Fruit fly (Drosophila melanogaster) whole organism, pupa: ENCODE results near the gene Trim9.
A peak's percentile ranks its signal among the peaks of the same experiment; 100 is the strongest.

Experiments used
- CG10348 ChIP-seq: fragments of 200-800 bp; sonication (Bioruptor generic); IDR thresholded peaks from 2 replicates; pipeline ENCODE4 v1.3.6; 2022; ENCODE audit warnings: missing biosample characterization, missing genetic modification characterization
- CG12605 ChIP-seq: fragments of 200-800 bp; sonication (Bioruptor generic); IDR thresholded peaks from 2 replicates; pipeline ENCODE4 v1.3.6; 2022; ENCODE audit warnings: missing biosample characterization, missing genetic modification characterization
- CG13204 ChIP-seq: fragments of 200-800 bp; sonication (Bioruptor generic); optimal IDR thresholded peaks from 2 replicates; lab custom pipeline; 2018; ENCODE audit warnings: missing biosample characterization, mild to moderate bottlenecking, missing genetic modification characterization, moderate library complexity
- CG14655 ChIP-seq: fragments of 200-800 bp; sonication (Bioruptor generic); optimal IDR thresholded peaks from 3 replicates; lab custom pipeline; 2017; ENCODE audit warnings: mild to moderate bottlenecking, missing biosample characterization, missing genetic modification reagents, missing genetic modification characterization
- CG15710 ChIP-seq: fragments of 200-800 bp; sonication (Bioruptor generic); optimal IDR thresholded peaks from 2 replicates; lab custom pipeline; 2018; ENCODE audit warnings: missing biosample characterization, mild to moderate bottlenecking, missing genetic modification characterization, moderate library complexity
- CG17806 ChIP-seq: fragments of 200-800 bp; sonication (Bioruptor generic); optimal IDR thresholded peaks from 2 replicates; lab custom pipeline; 2018; ENCODE audit warnings: missing biosample characterization, mild to moderate bottlenecking, missing genetic modification characterization, moderate library complexity
- CG32121 ChIP-seq: fragments of 200-800 bp; sonication (Bioruptor generic); IDR thresholded peaks from 2 replicates; pipeline ENCODE4 v1.3.6; 2022; ENCODE audit warnings: missing biosample characterization, missing genetic modification characterization
- CG34367 ChIP-seq: fragments of 200-800 bp; sonication (Bioruptor generic); optimal IDR thresholded peaks from 2 replicates; lab custom pipeline; 2018; ENCODE audit warnings: missing biosample characterization, mild to moderate bottlenecking, missing genetic modification characterization
- CG4496 ChIP-seq: fragments of 200-800 bp; sonication (Bioruptor generic); IDR thresholded peaks from 3 replicates; pipeline ENCODE4 v1.3.6; 2022; ENCODE audit warnings: missing biosample characterization, missing genetic modification characterization
- CG8159 ChIP-seq: fragments of 200-800 bp; sonication (Bioruptor generic); optimal IDR thresholded peaks from 3 replicates; lab custom pipeline; 2018; ENCODE audit warnings: missing biosample characterization, mild to moderate bottlenecking, missing genetic modification characterization, moderate library complexity
- CG8301 ChIP-seq: fragments of 200-800 bp; sonication (Bioruptor generic); optimal IDR thresholded peaks from 2 replicates; lab custom pipeline; 2018; ENCODE audit warnings: missing biosample characterization, mild to moderate bottlenecking, missing genetic modification characterization
- CG9948 ChIP-seq: fragments of 200-800 bp; sonication (Bioruptor generic); optimal IDR thresholded peaks from 2 replicates; lab custom pipeline; 2018; ENCODE audit warnings: missing biosample characterization, mild to moderate bottlenecking, missing genetic modification characterization, moderate library complexity
- D1 ChIP-seq: fragments of 200-800 bp; sonication (Bioruptor generic); optimal IDR thresholded peaks from 2 replicates; lab custom pipeline; 2018; ENCODE audit warnings: missing biosample characterization, mild to moderate bottlenecking, missing genetic modification characterization, moderate library complexity
- EcR ChIP-seq: fragments of 200-800 bp; sonication (Bioruptor generic); optimal IDR thresholded peaks from 3 replicates; lab custom pipeline; 2019; ENCODE audit warnings: missing biosample characterization, missing genetic modification characterization, mild to moderate bottlenecking, moderate library complexity, missing genetic modification reagents
- Ets98B ChIP-seq: fragments of 200-800 bp; sonication (Bioruptor generic); IDR thresholded peaks from 2 replicates; pipeline ENCODE4 v1.3.6; 2022; ENCODE audit warnings: missing biosample characterization, missing genetic modification characterization
- Pif1A ChIP-seq: fragments of 200-800 bp; sonication (Bioruptor generic); optimal IDR thresholded peaks from 3 replicates; lab custom pipeline; 2016; ENCODE audit warnings: missing biosample characterization, missing genetic modification characterization
- Pif1B ChIP-seq: fragments of 200-800 bp; sonication (Bioruptor generic); optimal IDR thresholded peaks from 3 replicates; lab custom pipeline; 2016; ENCODE audit warnings: missing biosample characterization, missing genetic modification characterization
- Snoo ChIP-seq: fragments of 200-800 bp; sonication (Bioruptor generic); optimal IDR thresholded peaks from 3 replicates; lab custom pipeline; 2017; ENCODE audit warnings: missing biosample characterization, mild to moderate bottlenecking, missing genetic modification characterization, inconsistent platforms
- fd96Ca ChIP-seq: fragments of 200-800 bp; sonication (Bioruptor generic); IDR thresholded peaks from 3 replicates; pipeline ENCODE4 v1.3.6; 2022; ENCODE audit warnings: missing biosample characterization, missing genetic modification characterization
- gl ChIP-seq: fragments of 200-800 bp; sonication (Bioruptor generic); optimal IDR thresholded peaks from 2 replicates; lab custom pipeline; 2018; ENCODE audit warnings: missing biosample characterization, mild to moderate bottlenecking, missing genetic modification characterization
- rn ChIP-seq: fragments of 200-800 bp; sonication (Bioruptor generic); IDR thresholded peaks from 2 replicates; pipeline ENCODE4 v1.3.6; 2022; ENCODE audit warnings: missing biosample characterization, missing genetic modification characterization

Gene Trim9

DNA sequence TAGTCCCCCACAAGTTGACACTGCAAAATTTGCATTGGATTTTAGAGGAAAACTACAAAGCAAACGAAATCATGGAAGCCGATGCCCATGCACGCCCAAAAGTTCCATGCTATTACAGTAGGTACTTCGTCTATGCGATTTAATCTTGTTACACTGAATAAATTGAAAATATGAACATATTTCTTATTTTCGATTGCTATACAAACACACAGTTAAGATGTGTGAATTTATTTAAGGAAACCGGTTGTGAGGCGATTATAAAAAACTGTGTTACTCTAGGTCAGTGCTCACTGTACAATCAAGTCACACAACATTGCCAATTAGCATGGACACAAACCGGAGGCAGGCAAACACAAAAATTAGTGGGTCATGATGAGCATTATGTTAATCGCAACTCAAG, 120.9 kb downstream of the Trim9 start:
- TF ChIP-seq CG10348 (GFP tag; lab: Robert Waterston, UW) (no peak), CG8301 (tag; lab: Kevin White, UChicago) (peak; percentile 75), CG32121 (GFP tag; lab: Robert Waterston, UW) (peak; percentile 86), rn (peak; percentile 64), CG8159 (peak; percentile 69), EcR (GFP tag; lab: Kevin White, UChicago) (no peak), Snoo (peak; percentile 37), Pif1B (GFP tag; lab: Kevin White, UChicago) (peak; percentile 75), D1 (tag; lab: Kevin White, UChicago) (no peak), Ets98B (GFP tag; lab: Robert Waterston, UW) (peak; percentile 90), CG9948 (peak; percentile 68), Pif1A (GFP tag; lab: Kevin White, UChicago) (peak; percentile 80), CG13204 (GFP tag; lab: Kevin White, UChicago) (no peak), CG15710 (tag; lab: Kevin White, UChicago) (peak; percentile 68), CG12605 (peak; percentile 82), gl (tag; lab: Kevin White, UChicago) (peak; percentile 25), CG14655 (GFP tag; lab: Kevin White, UChicago) (peak; percentile 75), CG17806 (tag; lab: Kevin White, UChicago) (peak; percentile 73), CG4496 (GFP tag; lab: Robert Waterston, UW) (peak; percentile 86; the same call in 2 of the 3 replicates), fd96Ca (GFP tag; lab: Robert Waterston, UW) (peak; percentile 82; the same call in 2 of the 3 replicates), CG34367 (tag; lab: Kevin White, UChicago) (peak; percentile 62)

DNA sequence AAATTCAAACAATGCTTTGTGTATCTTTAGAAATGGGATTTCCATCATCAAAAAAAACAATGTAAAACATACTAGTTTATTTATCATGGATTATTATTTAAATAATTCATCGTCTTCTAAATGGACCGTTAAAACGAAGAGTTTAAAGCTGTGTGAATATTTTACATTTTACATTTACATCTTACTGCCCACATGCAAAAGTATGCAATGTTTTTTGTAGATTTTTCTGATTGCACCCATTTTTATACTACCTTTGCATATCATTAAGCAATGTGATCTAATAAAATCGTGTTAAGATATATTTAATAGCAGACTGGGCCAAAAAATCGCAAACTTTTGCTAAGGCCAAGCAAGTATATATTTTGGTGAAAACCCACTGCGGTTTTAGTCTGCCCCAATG, 126.8 kb downstream of the Trim9 start:
- TF ChIP-seq Ets98B (GFP tag; lab: Robert Waterston, UW) (no peak), CG32121 (GFP tag; lab: Robert Waterston, UW) (no peak), D1 (tag; lab: Kevin White, UChicago) (peak; percentile 49)

- TF ChIP-seq CG10348 (GFP tag; lab: Robert Waterston, UW) (no peak), CG13204 (GFP tag; lab: Kevin White, UChicago) (no peak), CG8159 (peak; percentile 69), rn (no peak), fd96Ca (GFP tag; lab: Robert Waterston, UW) (no peak), CG8301 (tag; lab: Kevin White, UChicago) (peak; percentile 40), EcR (GFP tag; lab: Kevin White, UChicago) (no peak), CG14655 (GFP tag; lab: Kevin White, UChicago) (peak; percentile 42), CG4496 (GFP tag; lab: Robert Waterston, UW) (peak; percentile 52; the same call in 2 of the 3 replicates), CG32121 (GFP tag; lab: Robert Waterston, UW) (no peak), CG12605 (no peak), Ets98B (GFP tag; lab: Robert Waterston, UW) (no peak), CG9948 (peak; percentile 33), Pif1A (GFP tag; lab: Kevin White, UChicago) (no peak), CG15710 (tag; lab: Kevin White, UChicago) (peak; percentile 24), CG17806 (tag; lab: Kevin White, UChicago) (peak; percentile 42)
Observed at dm6 chr2L:10672989-10673388, 128.3 kb downstream of the Trim9 start.

- TF ChIP-seq CG8159 (peak; percentile 69), fd96Ca (GFP tag; lab: Robert Waterston, UW) (no peak), CG10348 (GFP tag; lab: Robert Waterston, UW) (no peak), CG12605 (peak; percentile 21; the same call in 1 of the 2 replicates), Pif1B (GFP tag; lab: Kevin White, UChicago) (peak; percentile 58), CG17806 (tag; lab: Kevin White, UChicago) (peak; percentile 67), CG4496 (GFP tag; lab: Robert Waterston, UW) (peak; percentile 78), CG15710 (tag; lab: Kevin White, UChicago) (peak; percentile 69), CG32121 (GFP tag; lab: Robert Waterston, UW) (peak; percentile 57; the same call in 1 of the 2 replicates), EcR (GFP tag; lab: Kevin White, UChicago) (no peak), rn (peak; percentile 42; the same call in 1 of the 2 replicates), CG13204 (GFP tag; lab: Kevin White, UChicago) (no peak), CG8301 (tag; lab: Kevin White, UChicago) (peak; percentile 74), CG34367 (tag; lab: Kevin White, UChicago) (peak; percentile 35), Snoo (no peak), Ets98B (GFP tag; lab: Robert Waterston, UW) (peak; percentile 71), gl (tag; lab: Kevin White, UChicago) (no peak), D1 (tag; lab: Kevin White, UChicago) (peak; percentile 35), Pif1A (GFP tag; lab: Kevin White, UChicago) (peak; percentile 63), CG9948 (peak; percentile 53), CG14655 (GFP tag; lab: Kevin White, UChicago) (peak; percentile 70)
Observed at dm6 chr2L:10676933-10677714, 132.4 kb downstream of the Trim9 start, which contains the start of gene CG17104. Gene CG17104 (plus strand): TSS chr2L:10677198.
